Worm (Caenorhabditis elegans) whole organism, young adult: ENCODE measurements around the gene pfd-1.

Source experiments
- F52B5.7 ChIP-seq: sonication (generic microtip); optimal IDR thresholded peaks from 2 replicates; lab custom pipeline; 2016; ENCODE audit warnings: mild to moderate bottlenecking, missing genetic modification characterization, missing compliant biosample characterization
- atf-7 ChIP-seq: sonication (generic microtip); optimal IDR thresholded peaks from 2 replicates; lab custom pipeline; 2017; ENCODE audit warnings: mild to moderate bottlenecking, missing genetic modification characterization, missing compliant biosample characterization
- nhr-27 ChIP-seq: fragments of 200-800 bp; sonication (Bioruptor generic); optimal IDR thresholded peaks from 2 replicates; lab custom pipeline; 2018; ENCODE audit warnings: mild to moderate bottlenecking, missing genetic modification characterization, moderate library complexity, missing compliant biosample characterization
- somi-1 ChIP-seq: fragments of 200-800 bp; sonication (Bioruptor generic); optimal IDR thresholded peaks from 2 replicates; lab custom pipeline; 2018; ENCODE audit warnings: mild to moderate bottlenecking, missing genetic modification characterization, missing compliant biosample characterization
- tbp1 ChIP-seq: fragments of 200-800 bp; sonication (Bioruptor generic); optimal IDR thresholded peaks from 2 replicates; lab custom pipeline; 2018; ENCODE audit warnings: mild to moderate bottlenecking, missing genetic modification characterization, missing compliant biosample characterization
- ztf-3 ChIP-seq: fragments of 200-800 bp; sonication (Bioruptor generic); optimal IDR thresholded peaks from 2 replicates; lab custom pipeline; 2018; ENCODE audit warnings: mild to moderate bottlenecking, missing genetic modification characterization, missing compliant biosample characterization

DNA sequence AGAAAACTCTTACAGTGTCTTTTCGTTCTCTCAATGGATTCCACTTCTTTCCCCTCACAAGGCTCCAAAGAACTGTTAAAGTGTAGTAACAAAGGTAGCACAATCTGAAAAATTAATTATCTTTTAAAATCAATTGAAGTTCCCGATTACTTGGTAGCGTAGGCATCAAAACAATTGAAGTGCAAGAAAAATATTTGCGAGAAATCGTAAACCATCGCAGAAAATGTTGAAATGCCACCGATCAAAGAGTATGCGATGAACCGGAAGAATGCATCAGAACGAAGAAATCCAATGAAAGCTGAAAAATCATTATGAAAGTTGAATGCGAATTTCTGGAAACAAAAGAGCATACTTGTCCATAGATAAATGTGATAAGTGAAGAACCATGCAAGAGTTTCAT is 3.4 kb upstream of the pfd-1 start:
- TF ChIP-seq atf-7 (tag; lab: Kevin White, UChicago), result no peak
- no peak for TF ChIP-seq somi-1 (GFP tag; lab: Kevin White, UChicago)
- no peak for TF ChIP-seq ztf-3
- no peak for TF ChIP-seq nhr-27 (tag; lab: Kevin White, UChicago)
- no peak for TF ChIP-seq F52B5.7 (tag; lab: Kevin White, UChicago)
- TF ChIP-seq tbp1, result no peak
